Fruit fly (Drosophila melanogaster) whole organism, adult: ENCODE data around the gene Sfp87B.
A peak's percentile ranks its signal among the peaks of the same experiment; 100 is the strongest.

Experiments used
- CG5204 ChIP-seq: fragments of 200-800 bp; sonication (Bioruptor generic); optimal IDR thresholded peaks from 2 replicates; lab custom pipeline; 2016; ENCODE audit warnings: missing biosample characterization, missing genetic modification characterization
- bab1 ChIP-seq: fragments of 200-800 bp; sonication (Bioruptor generic); optimal IDR thresholded peaks from 3 replicates; lab custom pipeline; 2019; ENCODE audit warnings: missing biosample characterization, mild to moderate bottlenecking, missing genetic modification characterization, moderate library complexity
- kay ChIP-seq: fragments of 200-800 bp; sonication (Bioruptor generic); peaks from one replicate; lab custom pipeline; 2016; ENCODE audit warnings: missing biosample characterization, missing genetic modification characterization, borderline replicate concordance

- peak; percentile 6 for TF ChIP-seq kay
- no peak for TF ChIP-seq CG5204 (GFP tag; lab: Kevin White, UChicago)
- TF ChIP-seq bab1 = no peak
Measured at dm6 chr3R:12302915-12303314, 30.0 kb downstream of the Sfp87B start.
